Fruit fly (Drosophila melanogaster) whole organism: ENCODE measurements around the gene Gcn2.

Experiments
- CG8478 ChIP-seq: fragments of >200 bp; optimal IDR thresholded peaks from 2 replicates; lab custom pipeline; 2018; ENCODE audit warnings: inconsistent platforms
- Dll ChIP-seq: fragments of >200 bp; optimal IDR thresholded peaks from 2 replicates; lab custom pipeline; 2017
- pan ChIP-seq: fragments of >200 bp; optimal IDR thresholded peaks from 2 replicates; lab custom pipeline; 2017
- psq ChIP-seq: fragments of >200 bp; optimal IDR thresholded peaks from 2 replicates; lab custom pipeline; 2017
- usp ChIP-seq: fragments of >200 bp; optimal IDR thresholded peaks from 2 replicates; lab custom pipeline; 2017; ENCODE audit warnings: missing biosample characterization, missing genetic modification characterization, mixed read lengths

- TF ChIP-seq CG8478 (lab: Kevin White, UChicago) (no peak), usp (GFP tag; lab: Kevin White, UChicago) (no peak), Dll (no peak), psq (lab: Kevin White, UChicago) (no peak), pan (lab: Kevin White, UChicago) (no peak)
These were observed 26.4 kb upstream of the Gcn2 start for dm6 chr3R:31369054-31369453.
